Worm (Caenorhabditis elegans) whole organism, L1 larva: ENCODE measurements around the gene pst-2.
A peak's percentile ranks its signal among the peaks of the same experiment; 100 is the strongest.

Experiments
- efl-1 ChIP-seq, 4 experiments: fragments of 150-350 bp; optimal IDR thresholded peaks in 3 of 4; peaks in 1 of 4; 1 replicate in 1 of 4; 2 replicates in 3 of 4; lab custom pipeline; 2014; ENCODE audit warnings: missing biosample characterization in 2 of 4, missing genetic modification characterization in 2 of 4, missing genetic modification reagents in 2 of 4
- fos-1 ChIP-seq: fragments of 150-350 bp; optimal IDR thresholded peaks from 2 replicates; lab custom pipeline; 2014; ENCODE audit warnings: missing biosample characterization, missing genetic modification characterization
- lin-39 ChIP-seq: fragments of 150-350 bp; optimal IDR thresholded peaks from 2 replicates; lab custom pipeline; 2014; ENCODE audit warnings: missing biosample characterization, missing genetic modification reagents, missing genetic modification characterization
- lir-3 ChIP-seq: sonication (generic microtip); optimal IDR thresholded peaks from 2 replicates; lab custom pipeline; 2016; ENCODE audit warnings: mild to moderate bottlenecking, missing genetic modification characterization, moderate library complexity, missing compliant biosample characterization; ENCODE audit not compliant: poor library complexity
- lsy-2 ChIP-seq, 2 experiments: fragments of 150-350 bp; optimal IDR thresholded peaks; 2 replicates each; lab custom pipeline; 2014; ENCODE audit warnings: missing biosample characterization in 2 of 2, missing genetic modification characterization in 2 of 2
- nhr-12 ChIP-seq: sonication (generic microtip); optimal IDR thresholded peaks from 2 replicates; lab custom pipeline; 2017; ENCODE audit warnings: missing biosample characterization, missing genetic modification characterization
- unc-130 ChIP-seq: fragments of 150-350 bp; optimal IDR thresholded peaks from 2 replicates; lab custom pipeline; 2017; ENCODE audit warnings: missing biosample characterization, missing genetic modification characterization, inconsistent platforms
- unc-62 ChIP-seq: fragments of 150-350 bp; optimal IDR thresholded peaks from 2 replicates; lab custom pipeline; 2014; ENCODE audit warnings: missing biosample characterization, missing genetic modification reagents, missing genetic modification characterization

- TF ChIP-seq unc-130 (tag; lab: Kevin White, UChicago) (peak; percentile 51), fos-1 (tag; lab: Kevin White, UChicago) (no peak), efl-1 (optimal IDR thresholded peaks at IDR 0.05; lab: Kevin White, UChicago) (peak in 1 of 2 experiments; percentile 24), efl-1 (GFP tag; optimal IDR thresholded peaks at IDR 0.05 in 1 of 2; lab: Kevin White, UChicago) (peak in 1 of 2 experiments; percentile 5), lir-3 (no peak), lsy-2 (tag; optimal IDR thresholded peaks at IDR 0.05; lab: Kevin White, UChicago) (peak in 1 of 2 experiments; percentile 87), nhr-12 (no peak), unc-62 (GFP tag; lab: Kevin White, UChicago) (no peak), lin-39 (no peak)
Observed at ce11 chrIII:5710676-5711075, 30.4 kb downstream of the pst-2 start.
